Fruit fly (Drosophila melanogaster) whole organism, larva: ENCODE data around the gene Cpr97Eb.

ENCODE experiments used
- noc ChIP-seq: fragments of 200-800 bp; sonication (Bioruptor generic); optimal IDR thresholded peaks from 3 replicates; lab custom pipeline; 2019; ENCODE audit warnings: missing biosample characterization, mild to moderate bottlenecking, missing genetic modification characterization, moderate library complexity

Gene Cpr97Eb

dm6 chr3R:27091106-27091505 is at the start of gene Cpr97Eb:
Gene Cpr97Eb (minus strand): TSS chr3R:27091130.
- no peak for TF ChIP-seq noc (tag; lab: Kevin White, UChicago)

dm6 chr3R:27139963-27140362 is 49.0 kb upstream of the Cpr97Eb start:
- no peak for TF ChIP-seq noc (tag; lab: Kevin White, UChicago)

- no peak for TF ChIP-seq noc (tag; lab: Kevin White, UChicago)
Measured at dm6 chr3R:27138700-27139099, 47.8 kb upstream of the Cpr97Eb start.

- TF ChIP-seq noc (tag; lab: Kevin White, UChicago), result no peak
Measured at dm6 chr3R:27137914-27138323, 47.0 kb upstream of the Cpr97Eb start.

- no peak for TF ChIP-seq noc (tag; lab: Kevin White, UChicago)
Measured at dm6 chr3R:27135692-27136641, 45.0 kb upstream of the Cpr97Eb start.

- no peak for TF ChIP-seq noc (tag; lab: Kevin White, UChicago)
Measured at dm6 chr3R:27134728-27135361, 43.9 kb upstream of the Cpr97Eb start.

- TF ChIP-seq noc (tag; lab: Kevin White, UChicago), result no peak
Measured at dm6 chr3R:27133992-27134391, 43.1 kb upstream of the Cpr97Eb start.

dm6 chr3R:27131408-27131807 is 40.5 kb upstream of the Cpr97Eb start:
- TF ChIP-seq noc (tag; lab: Kevin White, UChicago), result peak; percentile 62

- no peak for TF ChIP-seq noc (tag; lab: Kevin White, UChicago)
Measured at dm6 chr3R:27130551-27131161, 39.7 kb upstream of the Cpr97Eb start.

- TF ChIP-seq noc (tag; lab: Kevin White, UChicago), result no peak
Measured at dm6 chr3R:27129580-27130385, 38.9 kb upstream of the Cpr97Eb start.

dm6 chr3R:27128723-27129122 is 37.8 kb upstream of the Cpr97Eb start:
- no peak for TF ChIP-seq noc (tag; lab: Kevin White, UChicago)

dm6 chr3R:27124588-27124987 is 33.7 kb upstream of the Cpr97Eb start, which contains the start of gene CG6059:
Gene CG6059 (minus strand): TSS chr3R:27124688.
- TF ChIP-seq noc (tag; lab: Kevin White, UChicago), result no peak

dm6 chr3R:27118346-27118745 is 27.4 kb upstream of the Cpr97Eb start, which contains the start of gene CG5882:
Gene CG5882 (plus strand): TSS chr3R:27118646.
- no peak for TF ChIP-seq noc (tag; lab: Kevin White, UChicago)

dm6 chr3R:27116465-27117092 is 25.6 kb upstream of the Cpr97Eb start, which contains the start of the genes CG6066 and CG5880:
Gene CG6066 (minus strand): TSS chr3R:27116707.
Gene CG5880 (plus strand): TSS chr3R:27116745.
- no peak for TF ChIP-seq noc (tag; lab: Kevin White, UChicago)
